Fruit fly (Drosophila melanogaster): ENCODE measurements around the gene RpL4.

Gene RpL4

DNA sequence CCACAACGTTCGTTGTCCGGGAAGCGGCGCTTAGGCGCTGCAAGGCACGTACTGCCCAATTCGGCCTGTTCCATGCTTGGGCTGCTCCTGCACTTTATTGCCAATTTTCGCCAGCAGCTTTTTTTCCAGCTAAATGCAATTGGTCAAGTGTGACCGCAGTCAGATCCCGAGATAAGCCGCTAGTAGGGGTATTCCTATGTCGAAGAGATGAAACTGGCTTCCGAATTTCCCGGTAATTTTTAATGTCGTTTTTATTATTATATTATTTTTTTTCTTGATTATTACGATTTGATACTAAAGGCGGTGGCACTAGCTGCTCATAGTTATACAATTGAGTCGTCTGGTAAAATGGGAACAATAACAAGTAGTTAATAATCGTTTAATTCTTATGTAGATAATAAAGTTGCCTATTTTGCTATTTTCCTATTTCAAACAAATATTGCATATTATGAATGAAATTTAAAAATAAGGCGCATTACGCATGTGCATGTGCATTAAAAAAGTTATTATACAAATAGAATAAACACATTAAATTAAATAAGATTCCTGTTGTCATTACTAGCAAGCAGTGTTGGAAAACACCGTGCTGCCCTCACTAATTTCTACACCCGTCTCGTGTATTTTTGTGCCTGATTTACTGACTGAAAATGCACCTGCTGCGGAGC lies 6.1 kb upstream of the RpL4 start, which contains the start of the genes CG5003 and mRpS22 (continued):
- TF ChIP-seq CG6854 (GFP tag; optimal IDR thresholded peaks at IDR 0.05) (no peak), cyc (GFP tag; optimal IDR thresholded peaks at IDR 0.05) (peak; percentile 49), CG3032 (tag; optimal IDR thresholded peaks at IDR 0.05) (peak; percentile 61), spab (GFP tag; optimal IDR thresholded peaks at IDR 0.05) (no peak), Met (GFP tag; optimal IDR thresholded peaks at IDR 0.05) (peak; percentile 60), net (GFP tag; optimal IDR thresholded peaks at IDR 0.05) (peak; percentile 39), CG34406 (GFP tag; optimal IDR thresholded peaks at IDR 0.05) (peak; percentile 53), Eip78C (GFP tag) (peak; percentile 81), Ets96B (tag; optimal IDR thresholded peaks at IDR 0.05) (peak; percentile 12)

DNA sequence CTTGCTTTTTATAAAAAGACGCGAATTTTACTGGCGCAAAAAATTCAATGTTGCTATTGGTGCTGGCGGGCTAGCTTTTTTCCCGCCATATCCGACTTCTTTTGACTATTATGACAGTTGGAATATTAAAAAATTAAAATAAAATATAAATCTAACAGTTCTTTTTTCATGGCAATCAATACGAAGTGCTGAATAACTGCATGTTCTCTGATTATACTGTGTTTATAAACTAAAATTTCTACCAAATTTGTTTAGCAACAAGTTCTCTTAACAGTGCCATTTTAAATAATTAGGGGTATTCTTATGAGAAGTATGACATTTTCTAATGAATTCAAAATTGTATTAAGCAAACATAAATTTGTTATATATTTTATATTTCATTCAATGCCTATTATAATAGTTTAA lies 3.2 kb upstream of the RpL4 start, which contains the start of gene Boh1:
Boh1 (minus strand) TSS at position 76 of the 405 bp plus-strand sequence.
- peak in 1 of 2 experiments; percentile 20 for TF ChIP-seq salr (GFP tag; optimal IDR thresholded peaks at IDR 0.05)
- TF ChIP-seq CG15336 (GFP tag; IDR thresholded peaks at IDR 0.05): no peak
- peak; percentile 10 for TF ChIP-seq CG34406 (GFP tag; optimal IDR thresholded peaks at IDR 0.05)
- no peak for TF ChIP-seq Hr38 (GFP tag; optimal IDR thresholded peaks at IDR 0.05)
- TF ChIP-seq CG10631 (GFP tag; optimal IDR thresholded peaks at IDR 0.05): peak; percentile 13
- TF ChIP-seq fd59A (GFP tag; optimal IDR thresholded peaks at IDR 0.05): no peak
- TF ChIP-seq Eip75B (GFP tag; optimal IDR thresholded peaks at IDR 0.05): no peak
- peak; percentile 44 for TF ChIP-seq esn (GFP tag; optimal IDR thresholded peaks at IDR 0.05)
- TF ChIP-seq CG6163 (GFP tag; IDR thresholded peaks at IDR 0.05): no peak
- TF ChIP-seq OdsH (GFP tag; optimal IDR thresholded peaks at IDR 0.05): peak; percentile 29
- TF ChIP-seq Met (GFP tag; optimal IDR thresholded peaks at IDR 0.05): peak; percentile 48
- TF ChIP-seq Hr4 (GFP tag; optimal IDR thresholded peaks at IDR 0.05): no peak
- no peak for TF ChIP-seq Gug (GFP tag; IDR thresholded peaks at IDR 0.05)
- no peak for TF ChIP-seq CG32006 (GFP tag; optimal IDR thresholded peaks at IDR 0.05)
- TF ChIP-seq CG4318 (GFP tag; optimal IDR thresholded peaks at IDR 0.05): no peak
- no peak for TF ChIP-seq CG31627 (GFP tag; optimal IDR thresholded peaks at IDR 0.05)
- TF ChIP-seq CG11762 (GFP tag; optimal IDR thresholded peaks at IDR 0.05; ENCODE audit: insufficient read depth): no peak
- TF ChIP-seq Sox14 (GFP tag; optimal IDR thresholded peaks at IDR 0.05): no peak
- TF ChIP-seq Eip93F (GFP tag; optimal IDR thresholded peaks at IDR 0.05): no peak
- TF ChIP-seq vri (GFP tag; optimal IDR thresholded peaks at IDR 0.05): no peak
- no peak for TF ChIP-seq CG1621 (tag; optimal IDR thresholded peaks at IDR 0.05)
- TF ChIP-seq fkh (GFP tag; optimal IDR thresholded peaks at IDR 0.05): peak; percentile 38
- TF ChIP-seq CG10669 (GFP tag; optimal IDR thresholded peaks at IDR 0.05): no peak
- peak; percentile 19 for TF ChIP-seq lz (GFP tag; optimal IDR thresholded peaks at IDR 0.05)
- peak; percentile 11 for TF ChIP-seq CG6792 (GFP tag; optimal IDR thresholded peaks at IDR 0.05)
- TF ChIP-seq CG8632 (GFP tag; optimal IDR thresholded peaks at IDR 0.05): no peak
- TF ChIP-seq Smox (GFP tag; optimal IDR thresholded peaks at IDR 0.05): peak; percentile 33
- TF ChIP-seq ss (GFP tag; optimal IDR thresholded peaks at IDR 0.05): no peak
- peak; percentile 4 for TF ChIP-seq cyc (GFP tag; optimal IDR thresholded peaks at IDR 0.05)
- no peak for TF ChIP-seq CG7368 (GFP tag; optimal IDR thresholded peaks at IDR 0.05)
- no peak for TF ChIP-seq Ets96B (tag; optimal IDR thresholded peaks at IDR 0.05)
- no peak for TF ChIP-seq Lpt (GFP tag; optimal IDR thresholded peaks at IDR 0.05)
- TF ChIP-seq acj6 (GFP tag; optimal IDR thresholded peaks at IDR 0.05): no peak
- peak; percentile 77 for TF ChIP-seq Eip78C (GFP tag)
- peak; percentile 45 for TF ChIP-seq CG3032 (tag; optimal IDR thresholded peaks at IDR 0.05)
- TF ChIP-seq CG9139 (GFP tag; optimal IDR thresholded peaks at IDR 0.05): no peak
- peak; percentile 66 for TF ChIP-seq dsx (GFP tag; optimal IDR thresholded peaks at IDR 0.05; ENCODE audit: poor library complexity, severe bottlenecking)
- 0 out of 3 replicates have a peak, but pooled peaks have one; percentile 17 for TF ChIP-seq eg (GFP tag; IDR thresholded peaks at IDR 0.05)
- TF ChIP-seq CG6808 (GFP tag; optimal IDR thresholded peaks at IDR 0.05): no peak
- TF ChIP-seq Ets21C (GFP tag; optimal IDR thresholded peaks at IDR 0.05): no peak
- TF ChIP-seq Blimp-1 (GFP tag; optimal IDR thresholded peaks at IDR 0.05): no peak
- peak; percentile 23 for TF ChIP-seq CG3919 (GFP tag; optimal IDR thresholded peaks at IDR 0.05)
- TF ChIP-seq topi (GFP tag; optimal IDR thresholded peaks at IDR 0.05): peak; percentile 32
- no peak for TF ChIP-seq dac (GFP tag; optimal IDR thresholded peaks at IDR 0.05)
- TF ChIP-seq CG8319 (GFP tag; optimal IDR thresholded peaks at IDR 0.05): no peak

Measured in whole organism, prepupa.